Worm (Caenorhabditis elegans) whole organism, L4 larva: ENCODE data around the gene abhd-3.2.

Experiments
- ama-1 ChIP-seq: fragments of 150-350 bp; optimal IDR thresholded peaks from 2 replicates; lab custom pipeline; 2014; ENCODE audit warnings: inconsistent platforms, mixed read lengths
- egl-27 ChIP-seq: sonication (generic microtip); optimal IDR thresholded peaks from 3 replicates; lab custom pipeline; 2017; ENCODE audit warnings: missing biosample characterization, missing genetic modification reagents, missing genetic modification characterization
- fkh-10 ChIP-seq: fragments of 150-350 bp; optimal IDR thresholded peaks from 2 replicates; lab custom pipeline; 2014; ENCODE audit warnings: missing biosample characterization, missing genetic modification reagents, missing genetic modification characterization
- lir-3 ChIP-seq: sonication (generic microtip); optimal IDR thresholded peaks from 2 replicates; lab custom pipeline; 2016; ENCODE audit warnings: mild to moderate bottlenecking, missing genetic modification characterization, missing compliant biosample characterization
- nhr-11 ChIP-seq: fragments of 150-350 bp; optimal IDR thresholded peaks from 2 replicates; lab custom pipeline; 2014; ENCODE audit warnings: missing biosample characterization, missing genetic modification characterization
- saeg-2 ChIP-seq: fragments of 200-800 bp; sonication (Bioruptor generic); IDR thresholded peaks from 2 replicates; pipeline ENCODE4 v1.3.6; 2022; ENCODE audit warnings: missing genetic modification reagents, missing genetic modification characterization, missing compliant biosample characterization
- unc-62 ChIP-seq, 3 experiments: fragments of 150-350 bp in 1 of 3; sonication (generic microtip); optimal IDR thresholded peaks in 2 of 3; peaks in 1 of 3; 1 replicate in 1 of 3; 2 replicates in 2 of 3; lab custom pipeline; 2014 to 2017; ENCODE audit warnings: missing biosample characterization in 3 of 3, missing genetic modification characterization in 3 of 3, missing genetic modification reagents in 3 of 3, missing genotype in 1 of 3
- zag-1 ChIP-seq: fragments of 150-350 bp; optimal IDR thresholded peaks from 2 replicates; lab custom pipeline; 2014; ENCODE audit warnings: missing biosample characterization, missing genetic modification characterization

DNA sequence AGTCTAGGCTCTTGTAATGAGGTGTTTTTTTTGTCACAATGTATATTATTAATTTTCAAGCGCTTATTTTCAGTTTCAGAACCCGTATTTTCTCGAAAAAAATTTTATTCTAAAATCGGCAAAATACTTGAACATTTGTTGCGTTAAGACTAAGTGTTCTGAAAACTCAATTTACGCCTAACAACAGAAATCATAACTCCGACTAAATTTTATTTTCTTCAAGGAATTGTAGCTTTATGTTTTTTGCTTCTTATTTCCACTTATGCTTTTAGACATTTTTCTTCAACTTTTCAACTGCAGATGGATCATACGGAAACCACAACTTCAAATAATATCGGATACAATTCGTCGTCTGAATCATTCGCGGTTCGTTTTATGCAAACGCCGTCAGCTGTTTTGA, 44.3 kb downstream of the abhd-3.2 start, which contains the start of gene F35H12.1:
- TF ChIP-seq unc-62 (GFP tag; optimal IDR thresholded peaks at IDR 0.05 in 1 of 2; lab: Kevin White, UChicago) (no peak), unc-62 (tag; optimal IDR thresholded peaks at IDR 0.05; lab: Kevin White, UChicago) (no peak), saeg-2 (GFP tag; lab: Robert Waterston, UW) (no peak), nhr-11 (tag; lab: Kevin White, UChicago) (no peak), lir-3 (tag; lab: Kevin White, UChicago) (no peak), egl-27 (tag; lab: Kevin White, UChicago) (no peak), ama-1 (lab: Kevin White, UChicago) (no peak), fkh-10 (peak; percentile 58), zag-1 (tag; lab: Kevin White, UChicago) (no peak)
